Worm (Caenorhabditis elegans) whole organism, L3 larva: Measurements from ENCODE around the gene F02A9.7.

Source experiments
- fkh-2 ChIP-seq: fragments of 150-350 bp; optimal IDR thresholded peaks from 2 replicates; lab custom pipeline; 2014; ENCODE audit warnings: missing biosample characterization, missing genetic modification reagents, missing genetic modification characterization
- nhr-11 ChIP-seq: fragments of 150-350 bp; optimal IDR thresholded peaks from 2 replicates; lab custom pipeline; 2014; ENCODE audit warnings: missing biosample characterization, missing genetic modification characterization

- no peak for TF ChIP-seq fkh-2 (tag; lab: Kevin White, UChicago)
- no peak for TF ChIP-seq nhr-11 (tag; lab: Kevin White, UChicago)
Measured at ce11 chrIII:9101212-9101611, 25.8 kb upstream of the F02A9.7 start, which contains the start of gene ZK507.1.
